Fruit fly (Drosophila melanogaster) whole organism, embryonic: Measurements from ENCODE around the gene amos.
A peak's percentile ranks its signal among the peaks of the same experiment; 100 is the strongest.

Experiments
- Adf1 ChIP-seq: fragments of 200-800 bp; sonication (Bioruptor generic); IDR thresholded peaks from 2 replicates; pipeline ENCODE4 v1.3.6; 2022; ENCODE audit warnings: missing biosample characterization, missing genetic modification characterization
- Antp ChIP-seq: fragments of 200-800 bp; sonication (Bioruptor generic); optimal IDR thresholded peaks from 3 replicates; lab custom pipeline; 2016; ENCODE audit warnings: missing biosample characterization, missing genetic modification characterization
- Atf3 ChIP-seq: fragments of 200-800 bp; sonication (Bioruptor generic); optimal IDR thresholded peaks from 3 replicates; lab custom pipeline; 2016; ENCODE audit warnings: missing biosample characterization, missing genetic modification characterization
- CG10209 ChIP-seq: fragments of 200-800 bp; sonication (Bioruptor generic); optimal IDR thresholded peaks from 3 replicates; lab custom pipeline; 2017; ENCODE audit warnings: missing biosample characterization, mild to moderate bottlenecking, missing genetic modification characterization, missing genetic modification reagents
- CG10959 ChIP-seq: fragments of 200-800 bp; sonication (Bioruptor generic); IDR thresholded peaks from 2 replicates; pipeline ENCODE4 v1.3.6; 2022; ENCODE audit warnings: missing biosample characterization, missing genetic modification characterization
- CG12219 ChIP-seq: fragments of 200-800 bp; sonication (Bioruptor generic); optimal IDR thresholded peaks from 3 replicates; lab custom pipeline; 2018; ENCODE audit warnings: missing biosample characterization, mild to moderate bottlenecking, missing genetic modification characterization
- CG13123 ChIP-seq: fragments of 200-800 bp; sonication (Bioruptor generic); optimal IDR thresholded peaks from 2 replicates; lab custom pipeline; 2016; ENCODE audit warnings: missing biosample characterization, missing genetic modification characterization
- CG13894 ChIP-seq: fragments of 200-800 bp; sonication (Bioruptor generic); optimal IDR thresholded peaks from 3 replicates; lab custom pipeline; 2018; ENCODE audit warnings: missing biosample characterization, mild to moderate bottlenecking, missing genetic modification characterization, moderate library complexity
- CG14014 ChIP-seq: fragments of 200-800 bp; sonication (Bioruptor generic); IDR thresholded peaks from 2 replicates; pipeline ENCODE4 v1.3.6; 2022; ENCODE audit warnings: missing biosample characterization, missing genetic modification characterization
- CG15479 ChIP-seq: fragments of 200-800 bp; sonication (Bioruptor generic); optimal IDR thresholded peaks from 3 replicates; lab custom pipeline; 2019; ENCODE audit warnings: missing biosample characterization, mild to moderate bottlenecking, missing genetic modification characterization, moderate library complexity
- CG1603 ChIP-seq: fragments of 200-800 bp; sonication (Bioruptor generic); optimal IDR thresholded peaks from 2 replicates; lab custom pipeline; 2019; ENCODE audit warnings: missing biosample characterization, mild to moderate bottlenecking, missing genetic modification characterization, moderate library complexity
- CG1647 ChIP-seq: fragments of 200-800 bp; sonication (Bioruptor generic); optimal IDR thresholded peaks from 3 replicates; lab custom pipeline; 2016; ENCODE audit warnings: missing biosample characterization, missing genetic modification characterization
- CG17385 ChIP-seq: fragments of 200-800 bp; sonication (Bioruptor generic); optimal IDR thresholded peaks from 3 replicates; lab custom pipeline; 2018; ENCODE audit warnings: missing biosample characterization, mild to moderate bottlenecking, missing genetic modification characterization
- CG2202 ChIP-seq: fragments of 200-800 bp; sonication (Bioruptor generic); optimal IDR thresholded peaks from 2 replicates; lab custom pipeline; 2018; ENCODE audit warnings: missing biosample characterization, mild to moderate bottlenecking, missing genetic modification characterization
- CG2875 ChIP-seq: fragments of 200-800 bp; sonication (Bioruptor generic); optimal IDR thresholded peaks from 2 replicates; lab custom pipeline; 2017; ENCODE audit warnings: missing biosample characterization, mild to moderate bottlenecking, missing genetic modification characterization, missing genetic modification reagents
- CG43689 ChIP-seq: fragments of 200-800 bp; sonication (Bioruptor generic); IDR thresholded peaks from 2 replicates; pipeline ENCODE4 v1.3.6; 2022; ENCODE audit warnings: missing biosample characterization, missing genetic modification characterization
- CG6254 ChIP-seq: fragments of 200-800 bp; sonication (Bioruptor generic); optimal IDR thresholded peaks from 3 replicates; lab custom pipeline; 2017; ENCODE audit warnings: mild to moderate bottlenecking, missing biosample characterization, missing genetic modification reagents, missing genetic modification characterization
- CG6791 ChIP-seq: fragments of 200-800 bp; sonication (Bioruptor generic); IDR thresholded peaks from 3 replicates; pipeline ENCODE4 v1.3.6; 2022; ENCODE audit warnings: missing biosample characterization, missing genetic modification characterization; ENCODE audit not compliant: partially characterized antibody
- CG7372 ChIP-seq: fragments of 200-800 bp; sonication (Bioruptor generic); IDR thresholded peaks from 2 replicates; pipeline ENCODE4 v1.3.6; 2022; ENCODE audit warnings: missing biosample characterization, missing genetic modification characterization
- CG9932 ChIP-seq: fragments of 200-800 bp; sonication (Bioruptor generic); IDR thresholded peaks from 2 replicates; pipeline ENCODE4 v1.3.6; 2022; ENCODE audit warnings: missing biosample characterization, missing genetic modification characterization
- D19A ChIP-seq: fragments of 200-800 bp; optimal IDR thresholded peaks from 3 replicates; lab custom pipeline; 2019; ENCODE audit warnings: missing biosample characterization, mild to moderate bottlenecking, missing genetic modification characterization, moderate library complexity
- ERR ChIP-seq: fragments of 200-800 bp; sonication (Bioruptor generic); optimal IDR thresholded peaks from 2 replicates; lab custom pipeline; 2016; ENCODE audit warnings: missing biosample characterization, missing genetic modification characterization
- Eip74EF ChIP-seq, 2 experiments: fragments of 200-800 bp in 1 of 2; fragments of >200 bp in 1 of 2; sonication (Bioruptor generic) in 1 of 2; optimal IDR thresholded peaks; 2 replicates each; lab custom pipeline; 2017 to 2019; ENCODE audit warnings: missing biosample characterization in 2 of 2, missing genetic modification characterization in 2 of 2, mild to moderate bottlenecking in 1 of 2, moderate library complexity in 1 of 2
- Ets65A ChIP-seq: fragments of 200-800 bp; sonication (Bioruptor generic); peaks from one replicate; lab custom pipeline; 2016; ENCODE audit warnings: missing biosample characterization, missing genetic modification characterization
- Lim3 ChIP-seq: fragments of 200-800 bp; sonication (Bioruptor generic); IDR thresholded peaks from 2 replicates; pipeline ENCODE4 v1.3.6; 2022; ENCODE audit warnings: missing biosample characterization, missing genetic modification characterization
- Mes4 ChIP-seq: fragments of 200-800 bp; sonication (Bioruptor generic); optimal IDR thresholded peaks from 2 replicates; lab custom pipeline; 2016; ENCODE audit warnings: missing biosample characterization, missing genetic modification characterization
- Poxn ChIP-seq: fragments of 200-800 bp; sonication (Bioruptor generic); IDR thresholded peaks from 2 replicates; pipeline ENCODE4 v1.3.6; 2022; ENCODE audit warnings: missing biosample characterization, missing genetic modification characterization
- Ptx1 ChIP-seq: fragments of 200-800 bp; sonication (Bioruptor generic); IDR thresholded peaks from 2 replicates; pipeline ENCODE4 v1.3.6; 2022; ENCODE audit warnings: missing biosample characterization, missing genetic modification characterization
- Rfx ChIP-seq: fragments of 200-800 bp; sonication (Bioruptor generic); IDR thresholded peaks from 2 replicates; pipeline ENCODE4 v1.3.6; 2022; ENCODE audit warnings: missing biosample characterization, missing genetic modification characterization
- ac ChIP-seq: fragments of 200-800 bp; sonication (Bioruptor generic); optimal IDR thresholded peaks from 3 replicates; lab custom pipeline; 2017; ENCODE audit warnings: missing biosample characterization, mild to moderate bottlenecking, missing genetic modification characterization
- al ChIP-seq: fragments of 200-800 bp; sonication (Bioruptor generic); IDR thresholded peaks from 2 replicates; pipeline ENCODE4 v1.3.6; 2022; ENCODE audit warnings: missing biosample characterization, missing genetic modification characterization
- cato ChIP-seq: fragments of 200-800 bp; sonication (Bioruptor generic); optimal IDR thresholded peaks from 2 replicates; lab custom pipeline; 2016; ENCODE audit warnings: missing biosample characterization, missing genetic modification characterization, borderline replicate concordance
- cg ChIP-seq: fragments of 200-800 bp; sonication (Bioruptor generic); optimal IDR thresholded peaks from 3 replicates; lab custom pipeline; 2019; ENCODE audit warnings: missing biosample characterization, mild to moderate bottlenecking, missing genetic modification characterization, moderate library complexity
- dm ChIP-seq: fragments of 200-800 bp; sonication (Bioruptor generic); optimal IDR thresholded peaks from 3 replicates; lab custom pipeline; 2016; ENCODE audit warnings: missing biosample characterization, missing genetic modification characterization
- dmrt99B ChIP-seq: fragments of 200-800 bp; sonication (Bioruptor generic); optimal IDR thresholded peaks from 2 replicates; lab custom pipeline; 2018; ENCODE audit warnings: missing biosample characterization, mild to moderate bottlenecking, missing genetic modification characterization, moderate library complexity
- dysf ChIP-seq: fragments of 200-800 bp; sonication (Bioruptor generic); IDR thresholded peaks from 3 replicates; pipeline ENCODE4 v1.3.6; 2022; ENCODE audit warnings: missing biosample characterization, missing genetic modification characterization
- emc ChIP-seq: fragments of 200-800 bp; sonication (Bioruptor generic); optimal IDR thresholded peaks from 2 replicates; lab custom pipeline; 2016; ENCODE audit warnings: missing biosample characterization, missing genetic modification characterization
- eve ChIP-seq, 2 experiments: fragments of >200 bp; optimal IDR thresholded peaks; 2 replicates each; lab custom pipeline; 2017; ENCODE audit warnings: missing biosample characterization in 2 of 2, missing genetic modification characterization in 2 of 2
- fd102C ChIP-seq: fragments of 200-800 bp; sonication (Bioruptor generic); optimal IDR thresholded peaks from 2 replicates; lab custom pipeline; 2018; ENCODE audit warnings: missing biosample characterization, mild to moderate bottlenecking, missing genetic modification characterization, moderate library complexity
- grau ChIP-seq: fragments of 200-800 bp; optimal IDR thresholded peaks from 3 replicates; lab custom pipeline; 2019; ENCODE audit warnings: missing biosample characterization, mild to moderate bottlenecking, missing genetic modification characterization, moderate library complexity
- kni ChIP-seq: fragments of 200-800 bp; sonication (Bioruptor generic); optimal IDR thresholded peaks from 3 replicates; lab custom pipeline; 2017; ENCODE audit warnings: mild to moderate bottlenecking, missing biosample characterization, missing genetic modification reagents, missing genetic modification characterization
- org-1 ChIP-seq: fragments of 200-800 bp; sonication (Bioruptor generic); optimal IDR thresholded peaks from 2 replicates; lab custom pipeline; 2017; ENCODE audit warnings: missing biosample characterization, missing genetic modification characterization
- pb ChIP-seq: fragments of 200-800 bp; sonication (Bioruptor generic); optimal IDR thresholded peaks from 3 replicates; lab custom pipeline; 2016; ENCODE audit warnings: missing biosample characterization, missing genetic modification characterization
- peb ChIP-seq: fragments of 200-800 bp; sonication (Bioruptor generic); IDR thresholded peaks from 2 replicates; pipeline ENCODE4 v1.3.6; 2022; ENCODE audit warnings: missing biosample characterization, missing genetic modification characterization
- seq ChIP-seq: fragments of 200-800 bp; sonication (Bioruptor generic); IDR thresholded peaks from 2 replicates; pipeline ENCODE4 v1.3.6; 2022; ENCODE audit warnings: missing biosample characterization, missing genetic modification characterization
- so ChIP-seq: fragments of 200-800 bp; sonication (Bioruptor generic); IDR thresholded peaks from 3 replicates; pipeline ENCODE4 v1.3.6; 2022; ENCODE audit warnings: missing biosample characterization, missing genetic modification characterization
- tna ChIP-seq: fragments of 200-800 bp; sonication (Bioruptor generic); IDR thresholded peaks from 2 replicates; pipeline ENCODE4 v1.3.6; 2022; ENCODE audit warnings: missing biosample characterization, missing genetic modification characterization; ENCODE audit not compliant: partially characterized antibody
- trem ChIP-seq: fragments of 200-800 bp; optimal IDR thresholded peaks from 3 replicates; lab custom pipeline; 2019; ENCODE audit warnings: missing biosample characterization, mild to moderate bottlenecking, missing genetic modification characterization, moderate library complexity
- trh ChIP-seq: fragments of 200-800 bp; sonication (Bioruptor generic); optimal IDR thresholded peaks from 2 replicates; lab custom pipeline; 2016; ENCODE audit warnings: missing biosample characterization, missing genetic modification characterization

amos gene

dm6 chr2L:18621357-18622211 lies 24.9 kb upstream of the amos start (continued):
- TF ChIP-seq dysf (peak; percentile 84), Ets65A (GFP tag; lab: Kevin White, UChicago) (peak; percentile 52), cg (GFP tag; lab: Kevin White, UChicago) (no peak), cato (GFP tag; lab: Kevin White, UChicago) (peak; percentile 17), eve (GFP tag; optimal IDR thresholded peaks at IDR 0.05; lab: Kevin White, UChicago) (no peak), CG43689 (GFP tag; lab: Robert Waterston, UW) (peak; percentile 21; the same call in 1 of the 2 replicates), peb (GFP tag; lab: Robert Waterston, UW) (peak; percentile 53; the same call in 1 of the 2 replicates), CG9932 (peak; percentile 84), CG2875 (peak; percentile 32), CG13894 (tag; lab: Kevin White, UChicago) (peak; percentile 76), seq (GFP tag; lab: Robert Waterston, UW) (peak; percentile 79), CG1647 (GFP tag; lab: Kevin White, UChicago) (peak; percentile 21), CG6254 (GFP tag; lab: Kevin White, UChicago) (peak; percentile 33), CG2202 (tag; lab: Kevin White, UChicago) (peak; percentile 20), Mes4 (GFP tag; lab: Kevin White, UChicago) (no peak), CG12219 (GFP tag; lab: Kevin White, UChicago) (peak; percentile 48), CG7372 (peak; percentile 75), al (GFP tag; lab: Robert Waterston, UW) (peak; percentile 57), CG13123 (peak; percentile 48), dm (GFP tag; lab: Kevin White, UChicago) (peak; percentile 3), CG17385 (GFP tag; lab: Kevin White, UChicago) (peak; percentile 77), Antp (GFP tag; lab: Kevin White, UChicago) (no peak), pb (no peak), grau (tag; lab: Kevin White, UChicago) (peak; percentile 86), emc (GFP tag; lab: Kevin White, UChicago) (no peak), so (GFP tag; lab: Robert Waterston, UW) (peak; percentile 64; the same call in 1 of the 3 replicates), trem (tag; lab: Kevin White, UChicago) (peak; percentile 56), CG1603 (peak; percentile 10), Lim3 (peak; percentile 48; the same call in 1 of the 2 replicates), org-1 (GFP tag; lab: Kevin White, UChicago) (peak; percentile 50), trh (no peak), CG14014 (peak; percentile 82), Poxn (no peak), dmrt99B (tag; lab: Kevin White, UChicago) (peak; percentile 86), Atf3 (GFP tag; lab: Kevin White, UChicago) (peak; percentile 75), tna (GFP tag; lab: Robert Waterston, UW) (no peak), ac (no peak), Eip74EF (GFP tag; optimal IDR thresholded peaks at IDR 0.05; lab: Kevin White, UChicago) (peak in 1 of 2 experiments; percentile 59), ERR (GFP tag; lab: Kevin White, UChicago) (no peak), fd102C (no peak), D19A (tag; lab: Kevin White, UChicago) (peak; percentile 76), CG10209 (GFP tag; lab: Kevin White, UChicago) (peak; percentile 65), kni (GFP tag; lab: Kevin White, UChicago) (no peak), Adf1 (GFP tag; lab: Robert Waterston, UW) (peak; percentile 54; the same call in 1 of the 2 replicates), Rfx (GFP tag; lab: Robert Waterston, UW) (peak; percentile 87), CG6791 (GFP tag; lab: Robert Waterston, UW) (no peak), Ptx1 (GFP tag; lab: Robert Waterston, UW) (peak; percentile 82), CG10959 (GFP tag; lab: Robert Waterston, UW) (0 out of 2 replicates have a peak, but pooled peaks have one; percentile 9), CG15479 (GFP tag; lab: Kevin White, UChicago) (no peak)
